Fruit fly (Drosophila melanogaster): ENCODE data around the gene Gal.

Gene Gal

DNA sequence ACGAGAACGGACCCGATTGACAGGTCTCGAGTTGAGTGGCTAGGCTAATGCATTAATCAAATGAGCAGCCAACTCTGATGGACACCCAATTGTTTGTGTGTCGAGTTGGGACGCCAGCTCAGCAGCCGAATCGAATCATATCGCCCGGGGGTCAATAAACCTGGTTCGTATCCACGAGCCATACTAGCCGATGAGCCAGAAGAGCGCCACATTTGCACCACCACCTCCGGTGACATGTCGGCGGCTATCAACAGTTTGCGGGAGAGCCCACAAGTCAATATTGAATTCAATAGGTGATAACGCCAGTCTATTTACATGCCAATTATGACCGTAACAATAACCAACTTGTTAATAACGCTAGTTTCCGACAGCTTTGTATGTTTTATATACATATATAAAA lies 32.5 kb downstream of the Gal start (continued):
- peak; percentile 15 for TF ChIP-seq kah (GFP tag; optimal IDR thresholded peaks at IDR 0.05)
- no peak for TF ChIP-seq CG12236 (GFP tag; optimal IDR thresholded peaks at IDR 0.05)
- TF ChIP-seq CG2116 (GFP tag; optimal IDR thresholded peaks at IDR 0.05) = peak; percentile 9
- TF ChIP-seq CG12744 (GFP tag; optimal IDR thresholded peaks at IDR 0.05) = no peak
- peak; percentile 47; the same call in 1 of the 2 replicates for TF ChIP-seq CG31441 (GFP tag; IDR thresholded peaks at IDR 0.05)
- TF ChIP-seq Hr3 (GFP tag; optimal IDR thresholded peaks at IDR 0.05) = no peak
- TF ChIP-seq Xbp1 (GFP tag; optimal IDR thresholded peaks at IDR 0.05) = no peak
- peak; percentile 40 for TF ChIP-seq CG9817 (tag; optimal IDR thresholded peaks at IDR 0.05)
- no peak for TF ChIP-seq CG11247 (GFP tag; IDR thresholded peaks at IDR 0.05)
- TF ChIP-seq CG31224 (GFP tag; IDR thresholded peaks at IDR 0.05) = no peak
- TF ChIP-seq YL-1 (GFP tag; optimal IDR thresholded peaks at IDR 0.05) = peak; percentile 36
- TF ChIP-seq Xrp1 (GFP tag; IDR thresholded peaks at IDR 0.05) = peak; percentile 64; the same call in 1 of the 2 replicates
- TF ChIP-seq CG17829 (tag; optimal IDR thresholded peaks at IDR 0.05) = no peak
- TF ChIP-seq CG12071 (GFP tag; optimal IDR thresholded peaks at IDR 0.05) = peak; percentile 84
- peak; percentile 11 for TF ChIP-seq Camta (GFP tag; optimal IDR thresholded peaks at IDR 0.05)
- TF ChIP-seq CG3281 (GFP tag; optimal IDR thresholded peaks at IDR 0.05) = peak; percentile 74
- peak in 1 of 2 experiments; percentile 55 for TF ChIP-seq bsh (GFP tag; optimal IDR thresholded peaks at IDR 0.05)
- TF ChIP-seq CG14860 (GFP tag; IDR thresholded peaks at IDR 0.05; ENCODE audit: partially characterized antibody) = no peak
- peak; percentile 91 for TF ChIP-seq Deaf1 (tag; optimal IDR thresholded peaks at IDR 0.05)
- no peak for TF ChIP-seq twi (tag; optimal IDR thresholded peaks at IDR 0.05)
- TF ChIP-seq CG14014 (GFP tag; IDR thresholded peaks at IDR 0.05) = peak; percentile 54; the same call in 1 of the 2 replicates
- TF ChIP-seq odd (GFP tag; optimal IDR thresholded peaks at IDR 0.05) = peak; percentile 77
- TF ChIP-seq Med (GFP tag) = peak; percentile 91
- TF ChIP-seq MESR4 (GFP tag; optimal IDR thresholded peaks at IDR 0.05) = peak; percentile 6
- no peak for TF ChIP-seq chn (GFP tag; optimal IDR thresholded peaks at IDR 0.05)
- peak; percentile 42 for TF ChIP-seq CG6254 (GFP tag; optimal IDR thresholded peaks at IDR 0.05)
- no peak for TF ChIP-seq CG11093 (GFP tag; IDR thresholded peaks at IDR 0.05)
- TF ChIP-seq CG7987 (GFP tag; optimal IDR thresholded peaks at IDR 0.05) = peak; percentile 89
- peak; percentile 31; the same call in 1 of the 3 replicates for TF ChIP-seq CG3726 (GFP tag; IDR thresholded peaks at IDR 0.05)
- no peak for TF ChIP-seq CG4404 (GFP tag; IDR thresholded peaks at IDR 0.05)
- no peak for TF ChIP-seq knrl (GFP tag; IDR thresholded peaks at IDR 0.05; ENCODE audit: partially characterized antibody)
- TF ChIP-seq ab (GFP tag; optimal IDR thresholded peaks at IDR 0.05) = no peak
- peak; percentile 77 for TF ChIP-seq CG2678 (tag; optimal IDR thresholded peaks at IDR 0.05)
- TF ChIP-seq chm (GFP tag; IDR thresholded peaks at IDR 0.05) = peak; percentile 62
- TF ChIP-seq HLHmδ (GFP tag; optimal IDR thresholded peaks at IDR 0.05) = peak; percentile 86
- TF ChIP-seq btn (GFP tag; optimal IDR thresholded peaks at IDR 0.05) = no peak
- TF ChIP-seq CG7745 (tag; optimal IDR thresholded peaks at IDR 0.05) = no peak
- TF ChIP-seq CG15696 (tag; optimal IDR thresholded peaks at IDR 0.05) = peak; percentile 58
- peak; percentile 59 for TF ChIP-seq CG15011 (GFP tag; optimal IDR thresholded peaks at IDR 0.05)
- peak in 1 of 2 experiments; percentile 50 for TF ChIP-seq Hr78 (GFP tag; optimal IDR thresholded peaks at IDR 0.05)
- TF ChIP-seq dm (GFP tag; optimal IDR thresholded peaks at IDR 0.05) = no peak
- TF ChIP-seq CG12299 (tag; optimal IDR thresholded peaks at IDR 0.05) = peak; percentile 17
- TF ChIP-seq cg (GFP tag; optimal IDR thresholded peaks at IDR 0.05) = no peak
- no peak; the same call in 2 of the 3 replicates for TF ChIP-seq B-H1 (GFP tag; IDR thresholded peaks at IDR 0.05)
- peak; percentile 55 for TF ChIP-seq unpg (GFP tag; optimal IDR thresholded peaks at IDR 0.05)
- no peak for TF ChIP-seq CG10274 (GFP tag; optimal IDR thresholded peaks at IDR 0.05)
- peak; percentile 48 for TF ChIP-seq dmrt99B (tag; optimal IDR thresholded peaks at IDR 0.05)
- peak; percentile 34 for TF ChIP-seq CG12219 (GFP tag; optimal IDR thresholded peaks at IDR 0.05)
- TF ChIP-seq Mad (GFP tag; optimal IDR thresholded peaks at IDR 0.05) = no peak
- TF ChIP-seq CG15601 (tag; optimal IDR thresholded peaks at IDR 0.05) = peak; percentile 82

Measured in whole organism, embryonic.